Worm (Caenorhabditis elegans): Measurements from ENCODE around the gene cit-1.1.

cit-1.1 gene

DNA sequence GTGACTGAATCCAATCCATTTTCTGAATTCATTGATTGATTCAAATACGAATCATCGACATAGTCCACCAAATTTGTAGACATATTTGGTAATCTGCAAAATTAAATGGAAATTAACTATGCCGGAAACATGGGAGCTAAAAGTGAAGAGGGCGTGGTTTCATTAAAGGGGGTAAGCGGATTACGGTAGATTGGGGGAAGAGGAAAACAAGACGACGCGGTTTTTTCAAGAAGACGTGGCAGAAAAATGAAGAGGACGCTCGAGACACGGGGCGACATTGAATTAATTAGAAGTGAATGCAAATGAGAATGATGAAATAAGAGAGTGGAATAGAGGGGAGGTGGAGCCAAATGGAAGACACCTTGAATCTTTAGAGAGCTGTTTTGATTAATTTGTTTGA lies 13.3 kb downstream of the cit-1.1 start, which contains the start of gene npr-17:
Gene npr-17, minus strand, starts transcription at position 101 of the 400 bp plus-strand sequence.
- TF ChIP-seq nhr-237 (tag; optimal IDR thresholded peaks at IDR 0.05) (no peak), lsy-12 (tag; optimal IDR thresholded peaks at IDR 0.05) (no peak), nhr-28 (tag; optimal IDR thresholded peaks at IDR 0.05) (no peak)

DNA sequence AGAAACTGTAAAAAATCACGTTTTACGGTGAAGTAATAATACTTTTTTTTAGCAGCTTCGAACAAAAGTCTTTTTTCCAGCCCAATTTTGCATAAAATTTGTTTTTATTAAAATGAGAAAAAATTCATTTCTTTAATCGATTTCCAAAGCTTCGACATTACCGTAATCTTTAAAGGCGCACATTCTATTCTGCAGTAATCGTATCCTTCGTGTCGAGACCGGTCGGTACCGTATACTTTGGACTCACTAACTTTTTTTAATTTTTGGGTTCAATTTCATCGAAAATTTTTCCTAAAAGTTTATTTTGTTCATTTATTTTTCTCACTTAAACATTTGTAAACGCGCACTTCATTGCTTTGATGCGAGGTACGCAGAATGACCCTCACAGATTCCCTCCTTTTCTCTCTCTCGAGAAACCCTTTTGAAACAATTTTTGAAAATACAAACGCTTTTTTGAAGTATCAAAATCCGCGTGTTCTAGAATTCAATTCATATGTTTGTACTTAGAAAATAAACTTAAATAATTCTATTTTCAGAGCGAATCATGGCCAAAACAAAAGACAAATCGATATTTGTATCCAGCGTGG lies 22.9 kb downstream of the cit-1.1 start, which contains the start of gene hrpk-2:
Gene hrpk-2, plus strand, starts transcription at position 537 of the 587 bp plus-strand sequence.
- TF ChIP-seq ceh-9 (tag; optimal IDR thresholded peaks at IDR 0.05) (no peak), ceh-28 (tag; optimal IDR thresholded peaks at IDR 0.05) (no peak)

DNA sequence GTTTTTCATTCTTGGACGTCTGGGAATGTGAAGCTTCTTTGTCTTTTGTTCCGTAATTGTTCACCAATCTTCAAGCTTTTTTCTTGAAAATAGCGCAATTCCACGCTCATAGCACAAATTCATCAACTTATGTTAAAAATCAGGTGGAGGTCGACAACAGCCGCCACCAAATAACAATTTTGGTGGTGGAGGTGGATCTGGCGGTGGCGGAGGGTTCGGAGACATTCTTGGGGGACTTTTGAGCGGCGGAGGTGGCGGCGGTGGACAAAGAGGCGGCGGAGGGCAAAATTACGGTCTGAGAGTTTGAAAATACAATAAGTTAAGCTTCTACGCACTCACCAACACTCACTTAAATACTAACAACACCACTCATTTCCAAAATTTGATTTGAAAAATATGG lies 27.7 kb downstream of the cit-1.1 start:
- TF ChIP-seq lsy-12 (tag; optimal IDR thresholded peaks at IDR 0.05) (no peak), ceh-9 (tag; optimal IDR thresholded peaks at IDR 0.05) (no peak)

DNA sequence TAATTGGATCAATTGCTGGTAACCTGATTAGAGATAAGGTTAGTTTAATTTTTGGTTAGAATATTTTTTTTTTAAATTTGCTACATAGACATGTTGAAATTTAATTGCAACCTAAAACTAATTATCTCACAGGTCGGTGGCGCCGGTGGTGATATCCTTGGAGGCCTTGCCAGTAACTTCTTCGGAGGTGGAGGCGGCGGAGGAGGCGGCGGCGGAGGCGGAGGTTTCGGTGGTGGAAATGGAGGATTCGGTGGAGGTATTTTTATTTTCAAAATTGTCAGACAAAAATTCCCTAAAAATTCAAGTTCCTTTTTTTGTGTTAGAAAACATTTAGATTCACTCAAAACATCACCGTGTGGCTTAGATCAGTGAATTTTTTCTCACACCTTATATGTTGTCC lies 28.4 kb downstream of the cit-1.1 start:
- TF ChIP-seq ama-1 (optimal IDR thresholded peaks at IDR 0.05): no peak
- no peak for TF ChIP-seq hmg-11 (tag; optimal IDR thresholded peaks at IDR 0.05)
- no peak for TF ChIP-seq aly-2 (tag; optimal IDR thresholded peaks at IDR 0.05)
- no peak for TF ChIP-seq lsy-12 (tag; optimal IDR thresholded peaks at IDR 0.05)
- no peak for TF ChIP-seq mdl-1 (tag; optimal IDR thresholded peaks at IDR 0.05)

DNA sequence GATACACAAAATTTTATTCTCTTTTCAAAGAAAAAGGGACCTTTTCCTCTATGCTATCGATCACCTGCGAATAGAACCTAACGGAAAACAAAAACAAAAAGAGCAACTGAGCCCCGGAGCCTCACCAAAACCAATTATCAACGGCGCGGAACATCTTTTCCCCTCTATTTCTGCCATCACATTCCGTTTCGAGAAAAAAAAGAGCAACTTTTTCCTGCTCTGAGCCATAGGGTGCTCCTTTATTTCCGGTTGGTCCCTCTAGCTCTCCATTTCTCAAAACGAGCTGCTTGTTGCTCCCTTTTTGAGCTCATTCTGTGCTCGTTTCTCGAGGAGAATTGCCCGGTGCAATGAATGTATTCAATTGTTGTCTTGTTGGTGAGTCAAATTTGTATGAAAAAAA lies 30.0 kb downstream of the cit-1.1 start, which contains the start of gene clp-1:
Gene clp-1, plus strand, starts transcription at position 301 of the 400 bp plus-strand sequence.
- TF ChIP-seq egl-5 (tag; optimal IDR thresholded peaks at IDR 0.05) (no peak), lin-15B (tag; optimal IDR thresholded peaks at IDR 0.05) (no peak), ama-1 (optimal IDR thresholded peaks at IDR 0.05) (peak; percentile 28), nhr-25 (tag; optimal IDR thresholded peaks at IDR 0.05) (no peak), sea-2 (GFP tag; optimal IDR thresholded peaks at IDR 0.05) (no peak), lin-39 (tag; optimal IDR thresholded peaks at IDR 0.05) (peak; percentile 26), tbx-2 (tag; optimal IDR thresholded peaks at IDR 0.05) (no peak)

DNA sequence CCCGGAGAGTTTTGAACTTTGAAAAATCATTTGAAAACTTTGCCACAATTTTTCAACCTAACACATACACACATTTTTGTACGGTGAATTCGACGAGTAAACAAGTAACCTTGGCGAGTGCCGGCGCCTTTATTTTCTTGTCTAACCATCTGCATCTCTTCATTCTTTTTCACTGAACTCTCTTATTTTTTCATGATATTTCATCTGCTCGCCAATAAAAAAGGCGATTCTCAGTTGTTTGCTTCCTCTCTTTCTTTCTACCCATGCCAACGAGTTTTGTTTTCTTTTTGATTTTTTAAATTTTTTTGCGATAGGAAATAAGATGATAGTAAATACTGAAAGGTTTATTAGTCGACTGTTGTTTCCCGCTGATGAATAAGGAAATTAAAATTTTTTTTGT lies 30.9 kb downstream of the cit-1.1 start:
- TF ChIP-seq ceh-82 (tag; optimal IDR thresholded peaks at IDR 0.05): no peak
- TF ChIP-seq elt-2 (tag; optimal IDR thresholded peaks at IDR 0.05): peak; percentile 63
- peak; percentile 43 for TF ChIP-seq hmg-11 (tag; optimal IDR thresholded peaks at IDR 0.05)
- TF ChIP-seq nfya-1 (tag; optimal IDR thresholded peaks at IDR 0.05; ENCODE audit: insufficient read depth): peak; percentile 57
- TF ChIP-seq egl-5 (tag; optimal IDR thresholded peaks at IDR 0.05): peak; percentile 64
- no peak for TF ChIP-seq elt-3 (tag; optimal IDR thresholded peaks at IDR 0.05)
- peak; percentile 71 for TF ChIP-seq nhr-25 (tag; optimal IDR thresholded peaks at IDR 0.05)
- TF ChIP-seq ztf-4 (tag; optimal IDR thresholded peaks at IDR 0.05): no peak
- TF ChIP-seq lin-15B (tag; optimal IDR thresholded peaks at IDR 0.05): peak; percentile 10
- TF ChIP-seq pha-4 (tag; optimal IDR thresholded peaks at IDR 0.05): peak; percentile 95

DNA sequence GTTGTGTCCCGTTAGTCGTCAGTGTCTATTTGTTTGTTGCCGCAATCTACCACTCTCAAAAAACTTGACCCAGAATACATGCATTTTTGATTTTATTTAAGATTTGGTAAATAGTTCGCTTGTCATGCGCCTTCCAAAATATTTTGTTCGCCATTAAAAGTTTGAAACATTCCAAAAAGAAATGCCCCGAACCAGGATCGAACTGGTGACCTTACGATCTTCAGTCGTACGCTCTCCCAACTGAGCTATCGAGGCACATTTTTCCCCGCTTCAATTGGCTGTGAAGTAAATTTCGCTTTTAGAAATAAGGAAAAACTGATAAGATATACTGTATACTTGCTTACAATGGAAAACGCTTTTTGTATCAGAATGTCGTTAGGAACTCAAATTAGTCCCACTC lies 31.3 kb downstream of the cit-1.1 start:
- TF ChIP-seq R02D3.7 (tag; optimal IDR thresholded peaks at IDR 0.05) (no peak), ama-1 (optimal IDR thresholded peaks at IDR 0.05) (peak; percentile 42)

DNA sequence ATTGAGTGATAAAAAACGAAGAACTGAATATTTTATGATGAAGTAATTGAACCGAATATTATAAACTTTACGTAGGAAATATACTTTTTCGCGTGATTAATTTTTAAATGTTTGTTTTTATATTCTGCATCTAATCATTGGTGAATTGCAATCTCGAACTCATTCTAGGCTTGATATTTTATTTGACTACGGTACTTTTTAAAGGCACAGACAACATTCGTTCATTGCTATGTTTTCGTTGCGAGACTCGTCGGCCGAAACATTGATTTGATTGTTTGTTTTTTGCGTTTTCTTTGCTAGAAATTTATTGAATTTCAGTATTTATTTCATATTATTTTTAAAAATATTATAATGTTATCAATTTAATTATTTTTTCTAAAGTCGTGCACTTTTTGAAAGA lies 31.8 kb downstream of the cit-1.1 start, which contains the start of gene C06G4.4:
Gene C06G4.4, minus strand, starts transcription at position 36 of the 400 bp plus-strand sequence.
- TF ChIP-seq ztf-11 (tag; optimal IDR thresholded peaks at IDR 0.05): no peak
- TF ChIP-seq elt-2 (tag; optimal IDR thresholded peaks at IDR 0.05): no peak
- TF ChIP-seq ceh-16 (tag; optimal IDR thresholded peaks at IDR 0.05): no peak
- TF ChIP-seq nhr-77 (tag; optimal IDR thresholded peaks at IDR 0.05): no peak
- no peak for TF ChIP-seq nfya-1 (tag; optimal IDR thresholded peaks at IDR 0.05; ENCODE audit: insufficient read depth)
- no peak for TF ChIP-seq elt-3 (tag; optimal IDR thresholded peaks at IDR 0.05)
- no peak for TF ChIP-seq unc-39 (tag; optimal IDR thresholded peaks at IDR 0.05)
- TF ChIP-seq R02D3.7 (tag; optimal IDR thresholded peaks at IDR 0.05): no peak
- no peak for TF ChIP-seq egl-5 (tag; optimal IDR thresholded peaks at IDR 0.05)
- no peak for TF ChIP-seq fkh-10 (GFP tag; optimal IDR thresholded peaks at IDR 0.05)
- no peak for TF ChIP-seq aly-2 (tag; optimal IDR thresholded peaks at IDR 0.05)
- no peak for TF ChIP-seq eor-1 (tag; optimal IDR thresholded peaks at IDR 0.05)
- TF ChIP-seq nhr-12 (tag; optimal IDR thresholded peaks at IDR 0.05): no peak
- no peak for TF ChIP-seq ztf-4 (tag; optimal IDR thresholded peaks at IDR 0.05)
- TF ChIP-seq nhr-43 (tag; optimal IDR thresholded peaks at IDR 0.05; ENCODE audit: poor library complexity, severe bottlenecking): no peak
- no peak for TF ChIP-seq lsy-12 (tag; optimal IDR thresholded peaks at IDR 0.05)
- TF ChIP-seq ceh-28 (tag; optimal IDR thresholded peaks at IDR 0.05): no peak

All from whole organism, L3 larva.